Worm (Caenorhabditis elegans): ENCODE results near the gene atl-1.

DNA sequence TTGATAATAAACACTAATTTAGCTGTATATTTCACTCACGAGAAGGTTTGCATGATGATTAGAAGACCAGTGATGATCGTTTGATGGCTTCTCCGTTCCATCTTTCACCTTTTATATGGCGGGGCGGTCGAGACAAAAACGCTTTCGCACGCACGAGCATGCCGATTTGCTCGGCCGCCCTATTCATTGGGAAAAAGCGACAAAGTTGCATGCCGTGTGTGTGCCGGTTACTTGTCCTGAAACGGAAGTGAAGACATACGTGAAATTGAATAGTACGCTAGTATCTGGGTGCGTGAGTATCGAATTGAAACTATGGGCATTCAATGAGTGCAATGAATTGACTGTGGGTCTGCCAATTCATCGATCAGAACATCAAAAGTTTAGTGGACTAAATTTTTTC, 22.6 kb downstream of the atl-1 start, which contains the start of gene idpc-5:
- TF ChIP-seq F16B12.6 (tag; optimal IDR thresholded peaks at IDR 0.05) (no peak), irx-1 (tag; optimal IDR thresholded peaks at IDR 0.05) (no peak), C04F5.9 (tag; optimal IDR thresholded peaks at IDR 0.05) (no peak), nhr-12 (tag; optimal IDR thresholded peaks at IDR 0.05) (no peak), mep-1 (tag; optimal IDR thresholded peaks at IDR 0.05) (no peak), unc-62 (GFP tag; optimal IDR thresholded peaks at IDR 0.05) (no peak), fkh-8 (tag; optimal IDR thresholded peaks at IDR 0.05) (no peak), elt-3 (tag; optimal IDR thresholded peaks at IDR 0.05) (no peak), ztf-11 (tag; optimal IDR thresholded peaks at IDR 0.05) (no peak), pqm-1 (tag; optimal IDR thresholded peaks at IDR 0.05) (no peak), egl-13 (tag; optimal IDR thresholded peaks at IDR 0.05) (no peak), ceh-8 (GFP tag; optimal IDR thresholded peaks at IDR 0.05) (no peak), ztf-4 (tag; optimal IDR thresholded peaks at IDR 0.05) (no peak)

Measured in whole organism, L1 larva.